Worm (Caenorhabditis elegans) whole organism, mixed stage, embryonic: Measurements from ENCODE around the gene C47E8.11.

Source experiments
- bed-3 ChIP-seq: fragments of 200-800 bp; sonication (Bioruptor generic); optimal IDR thresholded peaks from 3 replicates; lab custom pipeline; 2018; ENCODE audit warnings: mild to moderate bottlenecking, missing genetic modification characterization, moderate library complexity, missing compliant biosample characterization
- blmp-1 ChIP-seq: fragments of 150-350 bp; optimal IDR thresholded peaks from 2 replicates; lab custom pipeline; 2014; ENCODE audit warnings: missing biosample characterization, missing genetic modification characterization
- ces-1 ChIP-seq: fragments of 150-350 bp; optimal IDR thresholded peaks from 2 replicates; lab custom pipeline; 2014; ENCODE audit warnings: missing biosample characterization, missing genetic modification reagents, missing genetic modification characterization
- flh-1 ChIP-seq: fragments of 200-800 bp; sonication (Bioruptor generic); optimal IDR thresholded peaks from 2 replicates; lab custom pipeline; 2018; ENCODE audit warnings: mild to moderate bottlenecking, missing genetic modification characterization, moderate library complexity, missing compliant biosample characterization
- lin-13 ChIP-seq: fragments of 150-350 bp; optimal IDR thresholded peaks from 2 replicates; lab custom pipeline; 2014; ENCODE audit warnings: missing biosample characterization, missing genetic modification characterization
- lsy-2 ChIP-seq: fragments of 150-350 bp; optimal IDR thresholded peaks from 2 replicates; lab custom pipeline; 2014; ENCODE audit warnings: missing biosample characterization, missing genetic modification characterization
- nhr-12 ChIP-seq: fragments of 150-350 bp; optimal IDR thresholded peaks from 2 replicates; lab custom pipeline; 2014; ENCODE audit warnings: missing biosample characterization, missing genetic modification characterization
- nhr-237 ChIP-seq: fragments of 150-350 bp; optimal IDR thresholded peaks from 2 replicates; lab custom pipeline; 2014; ENCODE audit warnings: missing biosample characterization, missing genetic modification characterization
- nhr-28 ChIP-seq: fragments of 150-350 bp; optimal IDR thresholded peaks from 2 replicates; lab custom pipeline; 2014; ENCODE audit warnings: missing biosample characterization, missing genetic modification characterization
- pha-4 ChIP-seq: fragments of 150-350 bp; optimal IDR thresholded peaks from 2 replicates; lab custom pipeline; 2018; ENCODE audit warnings: missing biosample characterization, missing genetic modification reagents, missing genetic modification characterization
- tbx-8 ChIP-seq: fragments of 200-800 bp; sonication (Bioruptor generic); optimal IDR thresholded peaks from 2 replicates; lab custom pipeline; 2018; ENCODE audit warnings: mild to moderate bottlenecking, missing genetic modification characterization, moderate library complexity, missing compliant biosample characterization
- ztf-11 ChIP-seq: fragments of 150-350 bp; optimal IDR thresholded peaks from 2 replicates; lab custom pipeline; 2014; ENCODE audit warnings: missing biosample characterization, missing genetic modification characterization

ce11 chrV:14680014-14680413 lies 8.4 kb upstream of the C47E8.11 start, which contains the start of gene C47E8.3:
- TF ChIP-seq bed-3 (GFP tag; lab: Kevin White, UChicago), result no peak
- TF ChIP-seq lsy-2, result no peak
- no peak for TF ChIP-seq ztf-11 (tag; lab: Kevin White, UChicago)
- TF ChIP-seq nhr-28, result no peak
- TF ChIP-seq pha-4 (tag; lab: Kevin White, UChicago), result no peak
- TF ChIP-seq ces-1 (GFP tag; lab: Kevin White, UChicago), result no peak
- TF ChIP-seq lin-13, result no peak
- TF ChIP-seq tbx-8 (GFP tag; lab: Kevin White, UChicago), result no peak
- TF ChIP-seq flh-1, result no peak
- TF ChIP-seq blmp-1 (tag; lab: Kevin White, UChicago), result no peak
- no peak for TF ChIP-seq nhr-12 (tag; lab: Kevin White, UChicago)
- TF ChIP-seq nhr-237 (tag; lab: Kevin White, UChicago), result no peak
